Worm (Caenorhabditis elegans): ENCODE measurements around the gene C08H9.16.

The C08H9.16 gene

ce11 chrII:9855620-9856019, 37.0 kb upstream of the C08H9.16 start, which contains the start of gene chil-4:
Gene chil-4 (minus strand): TSS chrII:9855720.
- no peak for TF ChIP-seq irx-1 (tag; optimal IDR thresholded peaks at IDR 0.05)
- no peak for TF ChIP-seq nhr-76 (tag; optimal IDR thresholded peaks at IDR 0.05)
- TF ChIP-seq ztf-11 (tag; optimal IDR thresholded peaks at IDR 0.05), result no peak
- no peak for TF ChIP-seq mab-9 (GFP tag; IDR thresholded peaks at IDR 0.05)
- TF ChIP-seq nhr-20 (tag; optimal IDR thresholded peaks at IDR 0.05), result no peak
- TF ChIP-seq nhr-77 (tag; optimal IDR thresholded peaks at IDR 0.05), result no peak
- TF ChIP-seq blmp-1 (tag; optimal IDR thresholded peaks at IDR 0.05), result no peak
- TF ChIP-seq lsy-2 (tag; optimal IDR thresholded peaks at IDR 0.05), result no peak
- no peak for TF ChIP-seq pqm-1 (tag; optimal IDR thresholded peaks at IDR 0.05)
- no peak for TF ChIP-seq zag-1 (tag; optimal IDR thresholded peaks at IDR 0.05)
- TF ChIP-seq dsc-1 (tag; optimal IDR thresholded peaks at IDR 0.05), result no peak
- no peak for TF ChIP-seq sptf-1 (tag; optimal IDR thresholded peaks at IDR 0.05)
- TF ChIP-seq fkh-10 (GFP tag; optimal IDR thresholded peaks at IDR 0.05), result no peak
- TF ChIP-seq aly-2 (tag; optimal IDR thresholded peaks at IDR 0.05), result no peak
- TF ChIP-seq nhr-84 (tag; optimal IDR thresholded peaks at IDR 0.05), result no peak
- TF ChIP-seq lin-13 (GFP tag; optimal IDR thresholded peaks at IDR 0.05), result no peak
- TF ChIP-seq xbp-1 (tag; optimal IDR thresholded peaks at IDR 0.05), result no peak
- TF ChIP-seq lir-3 (tag; optimal IDR thresholded peaks at IDR 0.05; ENCODE audit: poor library complexity), result no peak
- no peak for TF ChIP-seq nhr-28 (tag; optimal IDR thresholded peaks at IDR 0.05)

- no peak for TF ChIP-seq dpl-1 (GFP tag; optimal IDR thresholded peaks at IDR 0.05)
- no peak for TF ChIP-seq lin-14 (GFP tag; optimal IDR thresholded peaks at IDR 0.05)
- no peak for TF ChIP-seq nhr-11 (tag; optimal IDR thresholded peaks at IDR 0.05)
- no peak for TF ChIP-seq nhr-20 (tag; optimal IDR thresholded peaks at IDR 0.05)
- no peak for TF ChIP-seq efl-1 (optimal IDR thresholded peaks at IDR 0.05)
- no peak for TF ChIP-seq efl-1 (GFP tag; optimal IDR thresholded peaks at IDR 0.05 in 1 of 2)
Observed at ce11 chrII:9857791-9858190, 34.8 kb upstream of the C08H9.16 start, which contains the start of gene chil-6. Gene chil-6 (minus strand): TSS chrII:9857891.

ce11 chrII:9859575-9859974, 33.0 kb upstream of the C08H9.16 start, which contains the start of gene chil-5:
Gene chil-5 (minus strand): TSS chrII:9859675.
- TF ChIP-seq elt-3 (tag; optimal IDR thresholded peaks at IDR 0.05), result no peak
- TF ChIP-seq C34B4.2 (tag; optimal IDR thresholded peaks at IDR 0.05), result no peak
- no peak for TF ChIP-seq C04F5.9 (tag; optimal IDR thresholded peaks at IDR 0.05)
- TF ChIP-seq ces-1 (GFP tag; optimal IDR thresholded peaks at IDR 0.05), result no peak
- TF ChIP-seq pag-3 (tag; optimal IDR thresholded peaks at IDR 0.05; ENCODE audit: borderline replicate concordance, insufficient read depth), result no peak
- TF ChIP-seq lin-39 (tag; optimal IDR thresholded peaks at IDR 0.05), result no peak
- TF ChIP-seq hlh-4 (tag; optimal IDR thresholded peaks at IDR 0.05), result no peak
- no peak for TF ChIP-seq alr-1 (tag; optimal IDR thresholded peaks at IDR 0.05; ENCODE audit: borderline replicate concordance)
- TF ChIP-seq nhr-28 (tag; optimal IDR thresholded peaks at IDR 0.05), result no peak
- no peak for TF ChIP-seq mep-1 (tag; optimal IDR thresholded peaks at IDR 0.05)
- TF ChIP-seq blmp-1 (tag; optimal IDR thresholded peaks at IDR 0.05), result no peak

ce11 chrII:9861394-9861793, 31.2 kb upstream of the C08H9.16 start, which contains the start of gene chil-3:
Gene chil-3 (minus strand): TSS chrII:9861494.
- no peak for TF ChIP-seq dpl-1 (GFP tag; optimal IDR thresholded peaks at IDR 0.05)
- TF ChIP-seq unc-62 (GFP tag; optimal IDR thresholded peaks at IDR 0.05), result no peak
- no peak for TF ChIP-seq ama-1 (optimal IDR thresholded peaks at IDR 0.05)
- TF ChIP-seq nhr-47 (tag; optimal IDR thresholded peaks at IDR 0.05), result no peak
- TF ChIP-seq lin-35 (GFP tag; optimal IDR thresholded peaks at IDR 0.05), result no peak
- no peak for TF ChIP-seq sox-4 (tag; optimal IDR thresholded peaks at IDR 0.05)
- TF ChIP-seq F16B12.6 (tag; optimal IDR thresholded peaks at IDR 0.05), result no peak
- no peak for TF ChIP-seq pax-3 (tag; optimal IDR thresholded peaks at IDR 0.05)
- no peak for TF ChIP-seq ceh-8 (GFP tag; optimal IDR thresholded peaks at IDR 0.05)
- TF ChIP-seq efl-1 (optimal IDR thresholded peaks at IDR 0.05), result no peak
- TF ChIP-seq efl-1 (GFP tag; optimal IDR thresholded peaks at IDR 0.05 in 1 of 2), result no peak
- no peak for TF ChIP-seq hlh-4 (tag; optimal IDR thresholded peaks at IDR 0.05)

Measured in whole organism, L1 larva.